Fruit fly (Drosophila melanogaster): Measurements from ENCODE around the gene CG12011.

CG12011 gene

dm6 chr3L:1730873-1731272, 36.5 kb downstream of the CG12011 start, which contains the start of gene drpr (continued):
- TF ChIP-seq ftz-f1 (GFP tag; optimal IDR thresholded peaks at IDR 0.05), result peak; percentile 1
- no peak for TF ChIP-seq Dfd (GFP tag; optimal IDR thresholded peaks at IDR 0.05)
- TF ChIP-seq lola (GFP tag; optimal IDR thresholded peaks at IDR 0.05), result no peak
- TF ChIP-seq CG10462 (GFP tag; optimal IDR thresholded peaks at IDR 0.05), result no peak
- peak; percentile 66 for TF ChIP-seq bbx (GFP tag; IDR thresholded peaks at IDR 0.05; ENCODE audit: partially characterized antibody)
- TF ChIP-seq CG3407 (GFP tag; optimal IDR thresholded peaks at IDR 0.05), result no peak
- TF ChIP-seq btn (GFP tag; optimal IDR thresholded peaks at IDR 0.05), result no peak
- no peak for TF ChIP-seq CG1647 (GFP tag; optimal IDR thresholded peaks at IDR 0.05)
- TF ChIP-seq CG8290 (GFP tag; optimal IDR thresholded peaks at IDR 0.05), result peak; percentile 16
- peak in 1 of 2 experiments; percentile 53 for TF ChIP-seq CG8290 (tag; optimal IDR thresholded peaks at IDR 0.05)
- TF ChIP-seq sc (optimal IDR thresholded peaks at IDR 0.05), result no peak
- TF ChIP-seq sc (GFP tag; optimal IDR thresholded peaks at IDR 0.05), result no peak
- TF ChIP-seq lmd (GFP tag; IDR thresholded peaks at IDR 0.05), result no peak
- peak; percentile 78 for TF ChIP-seq z (GFP tag; IDR thresholded peaks at IDR 0.05)
- TF ChIP-seq CG15011 (GFP tag; optimal IDR thresholded peaks at IDR 0.05), result no peak
- TF ChIP-seq onecut (GFP tag; IDR thresholded peaks at IDR 0.05), result no peak
- TF ChIP-seq da (GFP tag; optimal IDR thresholded peaks at IDR 0.05), result no peak
- TF ChIP-seq CG14667 (GFP tag; IDR thresholded peaks at IDR 0.05), result no peak
- no peak for TF ChIP-seq Blimp-1 (GFP tag; optimal IDR thresholded peaks at IDR 0.05)
- TF ChIP-seq PHDP (tag; optimal IDR thresholded peaks at IDR 0.05), result no peak
- TF ChIP-seq CG18619 (GFP tag; optimal IDR thresholded peaks at IDR 0.05), result no peak
- TF ChIP-seq Sry-β (GFP tag; optimal IDR thresholded peaks at IDR 0.05), result peak; percentile 48
- TF ChIP-seq CG18764 (GFP tag; optimal IDR thresholded peaks at IDR 0.05), result no peak
- no peak for TF ChIP-seq CG31388 (GFP tag; optimal IDR thresholded peaks at IDR 0.05)
- TF ChIP-seq al (GFP tag; IDR thresholded peaks at IDR 0.05), result no peak
- TF ChIP-seq CG6654 (GFP tag; optimal IDR thresholded peaks at IDR 0.05), result no peak
- TF ChIP-seq cato (GFP tag; optimal IDR thresholded peaks at IDR 0.05; ENCODE audit: borderline replicate concordance), result no peak
- no peak for TF ChIP-seq ssp (GFP tag; IDR thresholded peaks at IDR 0.05)
- no peak for TF ChIP-seq eve (GFP tag; optimal IDR thresholded peaks at IDR 0.05)
- no peak for TF ChIP-seq CG9727 (GFP tag; optimal IDR thresholded peaks at IDR 0.05)
- TF ChIP-seq sima (GFP tag; optimal IDR thresholded peaks at IDR 0.05), result no peak
- no peak for TF ChIP-seq ham (GFP tag; IDR thresholded peaks at IDR 0.05)
- TF ChIP-seq CG10654 (GFP tag; optimal IDR thresholded peaks at IDR 0.05), result no peak
- no peak for TF ChIP-seq CG6683 (GFP tag; optimal IDR thresholded peaks at IDR 0.05)
- TF ChIP-seq Hmr (GFP tag; optimal IDR thresholded peaks at IDR 0.05), result peak; percentile 41
- TF ChIP-seq CG17361 (GFP tag; IDR thresholded peaks at IDR 0.05), result peak; percentile 26; the same call in 1 of the 3 replicates
- TF ChIP-seq CG12155 (GFP tag; optimal IDR thresholded peaks at IDR 0.05), result no peak
- TF ChIP-seq row (GFP tag; IDR thresholded peaks at IDR 0.05), result peak; percentile 79
- TF ChIP-seq gt (GFP tag; IDR thresholded peaks at IDR 0.05), result no peak
- no peak for TF ChIP-seq chn (GFP tag; optimal IDR thresholded peaks at IDR 0.05)
- TF ChIP-seq Doc3 (GFP tag; IDR thresholded peaks at IDR 0.05; ENCODE audit: partially characterized antibody), result no peak
- 0 out of 2 replicates have a peak, but pooled peaks have one; percentile 14 for TF ChIP-seq sob (GFP tag; IDR thresholded peaks at IDR 0.05)
- no peak for TF ChIP-seq Hr39 (optimal IDR thresholded peaks at IDR 0.05)
- no peak for TF ChIP-seq dan (GFP tag; IDR thresholded peaks at IDR 0.05)
- TF ChIP-seq pnt (GFP tag; optimal IDR thresholded peaks at IDR 0.05), result no peak
- no peak for TF ChIP-seq CG6854 (GFP tag; optimal IDR thresholded peaks at IDR 0.05)
- no peak for TF ChIP-seq CG32767 (GFP tag; IDR thresholded peaks at IDR 0.05)
- peak; percentile 47 for TF ChIP-seq CG33213 (GFP tag; optimal IDR thresholded peaks at IDR 0.05)
- TF ChIP-seq bowl (GFP tag; IDR thresholded peaks at IDR 0.05), result no peak
- TF ChIP-seq Lhr (GFP tag; optimal IDR thresholded peaks at IDR 0.05), result no peak
- no peak for TF ChIP-seq Dek (tag; optimal IDR thresholded peaks at IDR 0.05)
- no peak for TF ChIP-seq repo (GFP tag; optimal IDR thresholded peaks at IDR 0.05)
- no peak for TF ChIP-seq Ptx1 (GFP tag; IDR thresholded peaks at IDR 0.05)
